Worm (Caenorhabditis elegans): ENCODE results near the gene srh-78.

Gene srh-78

ce11 chrV:234572-234971, 17.6 kb downstream of the srh-78 start, which contains the start of gene kin-33:
Gene kin-33, minus strand, starts transcription at chrV:234672.
- TF ChIP-seq aly-1 (tag; optimal IDR thresholded peaks at IDR 0.05) (no peak), tbx-11 (GFP tag; IDR thresholded peaks at IDR 0.05) (no peak), ama-1 (optimal IDR thresholded peaks at IDR 0.05) (no peak), ceh-36 (tag; optimal IDR thresholded peaks at IDR 0.05) (no peak), hnd-1 (tag; optimal IDR thresholded peaks at IDR 0.05) (no peak), sea-1 (GFP tag; conservative IDR thresholded peaks at IDR 0.05) (no peak), pes-1 (GFP tag; IDR thresholded peaks at IDR 0.05) (no peak), B0310.2 (tag; optimal IDR thresholded peaks at IDR 0.05) (no peak), flt-1 (GFP tag; IDR thresholded peaks at IDR 0.05) (no peak), tra-4 (tag; optimal IDR thresholded peaks at IDR 0.05) (no peak), hmg-4 (GFP tag; optimal IDR thresholded peaks at IDR 0.05) (no peak), scrt-1 (GFP tag; IDR thresholded peaks at IDR 0.05) (no peak), F13C5.2 (tag; optimal IDR thresholded peaks at IDR 0.05) (no peak), ets-7 (tag; optimal IDR thresholded peaks at IDR 0.05) (no peak), ceh-13 (GFP tag; optimal IDR thresholded peaks at IDR 0.05) (no peak), tbx-37 (GFP tag; conservative IDR thresholded peaks at IDR 0.05) (no peak), hmbx-1 (tag; optimal IDR thresholded peaks at IDR 0.05) (no peak)

- no peak for TF ChIP-seq ceh-13 (GFP tag; optimal IDR thresholded peaks at IDR 0.05)
- no peak for TF ChIP-seq ama-1 (optimal IDR thresholded peaks at IDR 0.05)
- no peak for TF ChIP-seq hmbx-1 (tag; optimal IDR thresholded peaks at IDR 0.05)
- no peak for TF ChIP-seq B0310.2 (tag; optimal IDR thresholded peaks at IDR 0.05)
- TF ChIP-seq pes-1 (GFP tag; IDR thresholded peaks at IDR 0.05): no peak
- TF ChIP-seq ets-7 (tag; optimal IDR thresholded peaks at IDR 0.05): no peak
Measured at ce11 chrV:237012-237411, 20.1 kb downstream of the srh-78 start.

DNA sequence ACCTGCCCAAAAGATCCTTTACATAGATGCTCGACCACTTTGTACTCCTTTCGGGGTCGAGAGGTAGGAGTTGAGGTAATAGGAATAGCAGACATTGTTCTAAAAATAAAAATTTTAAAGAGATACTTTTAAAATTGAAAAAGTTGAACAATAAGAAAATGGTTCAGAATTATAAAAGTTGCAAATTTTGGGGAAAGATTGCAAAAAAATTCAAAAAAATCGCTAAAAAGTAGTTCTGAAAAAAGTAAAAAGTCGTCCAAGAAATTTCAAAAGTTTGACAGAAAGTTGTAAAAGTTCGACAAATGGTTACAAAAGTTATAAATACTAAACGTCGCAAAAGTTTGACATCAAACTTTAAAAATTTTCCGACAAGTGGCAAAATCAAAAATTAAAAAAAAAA, 21.1 kb downstream of the srh-78 start, which contains the start of gene R02C2.1:
Gene R02C2.1 (minus strand): TSS at position 101 of the 400 bp plus-strand sequence.
- no peak for TF ChIP-seq tbx-11 (GFP tag; IDR thresholded peaks at IDR 0.05)
- TF ChIP-seq sea-1 (GFP tag; conservative IDR thresholded peaks at IDR 0.05): no peak
- TF ChIP-seq ama-1 (optimal IDR thresholded peaks at IDR 0.05): no peak
- TF ChIP-seq B0310.2 (tag; optimal IDR thresholded peaks at IDR 0.05): no peak
- TF ChIP-seq hnd-1 (tag; optimal IDR thresholded peaks at IDR 0.05): no peak
- TF ChIP-seq tra-4 (tag; optimal IDR thresholded peaks at IDR 0.05): no peak

- TF ChIP-seq B0310.2 (tag; optimal IDR thresholded peaks at IDR 0.05) (no peak), ets-7 (tag; optimal IDR thresholded peaks at IDR 0.05) (no peak), hmg-4 (GFP tag; optimal IDR thresholded peaks at IDR 0.05) (no peak), hnd-1 (tag; optimal IDR thresholded peaks at IDR 0.05) (no peak), tbx-37 (GFP tag; conservative IDR thresholded peaks at IDR 0.05) (no peak), ama-1 (optimal IDR thresholded peaks at IDR 0.05) (no peak), ceh-13 (GFP tag; optimal IDR thresholded peaks at IDR 0.05) (no peak), tbx-11 (GFP tag; IDR thresholded peaks at IDR 0.05) (no peak), ceh-36 (tag; optimal IDR thresholded peaks at IDR 0.05) (no peak), hmbx-1 (tag; optimal IDR thresholded peaks at IDR 0.05) (no peak)
Measured at ce11 chrV:240287-240686, 23.3 kb downstream of the srh-78 start, which contains the start of gene txt-2. Gene txt-2, minus strand, starts transcription at chrV:240500.

- TF ChIP-seq sea-1 (GFP tag; conservative IDR thresholded peaks at IDR 0.05): no peak
- TF ChIP-seq hmg-4 (GFP tag; optimal IDR thresholded peaks at IDR 0.05): no peak
- no peak for TF ChIP-seq ama-1 (optimal IDR thresholded peaks at IDR 0.05)
- TF ChIP-seq aly-1 (tag; optimal IDR thresholded peaks at IDR 0.05): no peak
- no peak for TF ChIP-seq ceh-13 (GFP tag; optimal IDR thresholded peaks at IDR 0.05)
- TF ChIP-seq pes-1 (GFP tag; IDR thresholded peaks at IDR 0.05): no peak
- TF ChIP-seq F13C5.2 (tag; optimal IDR thresholded peaks at IDR 0.05): no peak
- TF ChIP-seq B0310.2 (tag; optimal IDR thresholded peaks at IDR 0.05): no peak
- no peak for TF ChIP-seq tbx-11 (GFP tag; IDR thresholded peaks at IDR 0.05)
- TF ChIP-seq flt-1 (GFP tag; IDR thresholded peaks at IDR 0.05): no peak
- no peak for TF ChIP-seq ets-7 (tag; optimal IDR thresholded peaks at IDR 0.05)
- no peak for TF ChIP-seq scrt-1 (GFP tag; IDR thresholded peaks at IDR 0.05)
- TF ChIP-seq ceh-36 (tag; optimal IDR thresholded peaks at IDR 0.05): no peak
- TF ChIP-seq tbx-37 (GFP tag; conservative IDR thresholded peaks at IDR 0.05): no peak
- TF ChIP-seq hmbx-1 (tag; optimal IDR thresholded peaks at IDR 0.05): no peak
Measured at ce11 chrV:242518-242917, 25.6 kb downstream of the srh-78 start, which contains the start of gene R02C2.7. Gene R02C2.7, minus strand, starts transcription at chrV:242618.

DNA sequence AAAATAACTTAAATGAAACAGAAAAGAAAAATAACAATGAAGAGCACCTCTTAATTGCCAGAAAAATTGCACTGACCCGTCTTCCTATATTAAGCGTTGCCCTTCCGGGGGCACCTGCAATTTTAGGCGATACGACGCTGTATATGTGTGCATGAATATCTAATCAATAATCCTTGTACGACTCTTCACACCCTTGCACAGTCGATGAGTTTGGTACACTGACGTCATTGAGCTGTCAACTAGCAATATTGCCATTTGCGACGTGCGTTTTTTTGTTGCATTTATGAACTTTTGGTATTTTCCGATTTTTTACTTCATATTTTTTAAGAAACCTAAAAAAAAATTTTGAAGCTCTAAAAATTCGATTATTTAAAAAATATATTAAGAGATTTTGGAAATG, 29.1 kb downstream of the srh-78 start, which contains the start of gene kin-34:
Gene kin-34 (minus strand): TSS at position 101 of the 400 bp plus-strand sequence.
- TF ChIP-seq flt-1 (GFP tag; IDR thresholded peaks at IDR 0.05) (no peak), sea-1 (GFP tag; conservative IDR thresholded peaks at IDR 0.05) (no peak), ceh-36 (tag; optimal IDR thresholded peaks at IDR 0.05) (no peak), tra-4 (tag; optimal IDR thresholded peaks at IDR 0.05) (no peak), hmbx-1 (tag; optimal IDR thresholded peaks at IDR 0.05) (no peak), tbx-11 (GFP tag; IDR thresholded peaks at IDR 0.05) (no peak), ama-1 (optimal IDR thresholded peaks at IDR 0.05) (no peak), F13C5.2 (tag; optimal IDR thresholded peaks at IDR 0.05) (no peak), tbx-37 (GFP tag; conservative IDR thresholded peaks at IDR 0.05) (no peak), hnd-1 (tag; optimal IDR thresholded peaks at IDR 0.05) (no peak)

ce11 chrV:247576-247975, 30.6 kb downstream of the srh-78 start:
- TF ChIP-seq pes-1 (GFP tag; IDR thresholded peaks at IDR 0.05) (no peak), hnd-1 (tag; optimal IDR thresholded peaks at IDR 0.05) (no peak), hmg-4 (GFP tag; optimal IDR thresholded peaks at IDR 0.05) (no peak), F13C5.2 (tag; optimal IDR thresholded peaks at IDR 0.05) (no peak), ama-1 (optimal IDR thresholded peaks at IDR 0.05) (no peak), aly-1 (tag; optimal IDR thresholded peaks at IDR 0.05) (no peak), hmbx-1 (tag; optimal IDR thresholded peaks at IDR 0.05) (no peak), B0310.2 (tag; optimal IDR thresholded peaks at IDR 0.05) (no peak), scrt-1 (GFP tag; IDR thresholded peaks at IDR 0.05) (no peak), tra-4 (tag; optimal IDR thresholded peaks at IDR 0.05) (no peak), tbx-37 (GFP tag; conservative IDR thresholded peaks at IDR 0.05) (no peak), tbx-11 (GFP tag; IDR thresholded peaks at IDR 0.05) (no peak), ceh-13 (GFP tag; optimal IDR thresholded peaks at IDR 0.05) (no peak)

- TF ChIP-seq tbx-11 (GFP tag; IDR thresholded peaks at IDR 0.05) (no peak), ceh-36 (tag; optimal IDR thresholded peaks at IDR 0.05) (peak; percentile 55)
Measured at ce11 chrV:248636-249035, 31.7 kb downstream of the srh-78 start.

All from whole organism, early embryonic.